Fruit fly (Drosophila melanogaster) whole organism, embryonic: Measurements from ENCODE around the gene CG18258.

Experiments
- CG10654 ChIP-seq: fragments of 200-800 bp; sonication (Bioruptor generic); optimal IDR thresholded peaks from 2 replicates; lab custom pipeline; 2016; ENCODE audit warnings: missing biosample characterization, missing genetic modification characterization
- CG15011 ChIP-seq: fragments of 200-800 bp; sonication (Bioruptor generic); optimal IDR thresholded peaks from 3 replicates; lab custom pipeline; 2018; ENCODE audit warnings: missing biosample characterization, mild to moderate bottlenecking, missing genetic modification characterization
- CG5953 ChIP-seq: fragments of 200-800 bp; sonication (Bioruptor generic); IDR thresholded peaks from 2 replicates; pipeline ENCODE4 v1.3.6; 2022; ENCODE audit warnings: missing biosample characterization, missing genetic modification characterization
- Sin3A ChIP-seq: fragments of >200 bp; optimal IDR thresholded peaks from 2 replicates; lab custom pipeline; 2018
- hth ChIP-seq: fragments of >200 bp; optimal IDR thresholded peaks from 2 replicates; lab custom pipeline; 2017; ENCODE audit warnings: inconsistent platforms
- pros ChIP-seq: fragments of 200-800 bp; sonication (Bioruptor generic); optimal IDR thresholded peaks from 3 replicates; lab custom pipeline; 2019; ENCODE audit warnings: missing biosample characterization, mild to moderate bottlenecking, missing genetic modification characterization, moderate library complexity

- TF ChIP-seq hth (lab: Kevin White, UChicago) (no peak), CG15011 (GFP tag; lab: Kevin White, UChicago) (no peak), CG5953 (GFP tag; lab: Robert Waterston, UW) (no peak), pros (GFP tag; lab: Kevin White, UChicago) (no peak), CG10654 (GFP tag; lab: Kevin White, UChicago) (no peak), Sin3A (lab: Kevin White, UChicago) (no peak)
These were observed 14.0 kb downstream of the CG18258 start for dm6 chrX:17225972-17226680.
